Worm (Caenorhabditis elegans) whole organism, early embryonic: ENCODE results near the gene C39B10.5.

Source experiments
- B0310.2 ChIP-seq: sonication (generic microtip); optimal IDR thresholded peaks from 2 replicates; lab custom pipeline; 2016; ENCODE audit warnings: mild to moderate bottlenecking, missing genetic modification characterization, missing compliant biosample characterization
- F13C5.2 ChIP-seq: sonication (generic microtip); optimal IDR thresholded peaks from 2 replicates; lab custom pipeline; 2017; ENCODE audit warnings: mild to moderate bottlenecking, missing genetic modification characterization, inconsistent platforms, missing compliant biosample characterization
- aly-1 ChIP-seq: sonication (generic microtip); optimal IDR thresholded peaks from 2 replicates; lab custom pipeline; 2016; ENCODE audit warnings: missing genetic modification characterization, missing compliant biosample characterization
- ama-1 ChIP-seq: fragments of 150-350 bp; optimal IDR thresholded peaks from 2 replicates; lab custom pipeline; 2014
- ceh-13 ChIP-seq: fragments of 200-800 bp; sonication (Bioruptor generic); optimal IDR thresholded peaks from 2 replicates; lab custom pipeline; 2018; ENCODE audit warnings: mild to moderate bottlenecking, missing genetic modification characterization, missing compliant biosample characterization
- ceh-36 ChIP-seq: sonication (generic microtip); optimal IDR thresholded peaks from 2 replicates; lab custom pipeline; 2016; ENCODE audit warnings: missing genetic modification characterization, inconsistent platforms, missing compliant biosample characterization
- ets-7 ChIP-seq: sonication (generic microtip); optimal IDR thresholded peaks from 2 replicates; lab custom pipeline; 2016; ENCODE audit warnings: missing genotype, missing genetic modification characterization, missing compliant biosample characterization
- flt-1 ChIP-seq: fragments of 200-800 bp; sonication (Bioruptor generic); IDR thresholded peaks from 2 replicates; pipeline ENCODE4 v1.3.6; 2022; ENCODE audit warnings: missing genetic modification characterization, missing compliant biosample characterization
- hmbx-1 ChIP-seq: sonication (generic microtip); optimal IDR thresholded peaks from 2 replicates; lab custom pipeline; 2016; ENCODE audit warnings: mild to moderate bottlenecking, missing genetic modification characterization, missing compliant biosample characterization
- hmg-4 ChIP-seq: fragments of 200-800 bp; sonication (Bioruptor generic); optimal IDR thresholded peaks from 2 replicates; lab custom pipeline; 2018; ENCODE audit warnings: mild to moderate bottlenecking, missing genetic modification characterization, missing compliant biosample characterization
- hnd-1 ChIP-seq: sonication (generic microtip); optimal IDR thresholded peaks from 2 replicates; lab custom pipeline; 2016; ENCODE audit warnings: missing genetic modification characterization, missing compliant biosample characterization
- pes-1 ChIP-seq: fragments of 200-800 bp; sonication (Bioruptor generic); IDR thresholded peaks from 2 replicates; pipeline ENCODE4 v1.3.6; 2022; ENCODE audit warnings: missing genetic modification reagents, missing genetic modification characterization, missing compliant biosample characterization
- scrt-1 ChIP-seq: fragments of 200-800 bp; sonication (Bioruptor generic); IDR thresholded peaks from 2 replicates; pipeline ENCODE4 v1.3.6; 2022; ENCODE audit warnings: missing genetic modification characterization, missing compliant biosample characterization
- sea-1 ChIP-seq: fragments of 200-800 bp; sonication (Bioruptor generic); conservative IDR thresholded peaks from 2 replicates; pipeline ENCODE4 v1.3.6; 2022; ENCODE audit warnings: missing genetic modification characterization, missing compliant biosample characterization
- tbx-11 ChIP-seq: fragments of 200-800 bp; sonication (Bioruptor generic); IDR thresholded peaks from 2 replicates; pipeline ENCODE4 v1.3.6; 2022; ENCODE audit warnings: missing genetic modification characterization, missing compliant biosample characterization
- tbx-37 ChIP-seq: fragments of 200-800 bp; sonication (Bioruptor generic); conservative IDR thresholded peaks from 2 replicates; pipeline ENCODE4 v1.3.6; 2022; ENCODE audit warnings: missing genetic modification reagents, missing genetic modification characterization, missing compliant biosample characterization
- tra-4 ChIP-seq: sonication (generic microtip); optimal IDR thresholded peaks from 2 replicates; lab custom pipeline; 2017; ENCODE audit warnings: missing genetic modification characterization, missing compliant biosample characterization

The C39B10.5 gene

DNA sequence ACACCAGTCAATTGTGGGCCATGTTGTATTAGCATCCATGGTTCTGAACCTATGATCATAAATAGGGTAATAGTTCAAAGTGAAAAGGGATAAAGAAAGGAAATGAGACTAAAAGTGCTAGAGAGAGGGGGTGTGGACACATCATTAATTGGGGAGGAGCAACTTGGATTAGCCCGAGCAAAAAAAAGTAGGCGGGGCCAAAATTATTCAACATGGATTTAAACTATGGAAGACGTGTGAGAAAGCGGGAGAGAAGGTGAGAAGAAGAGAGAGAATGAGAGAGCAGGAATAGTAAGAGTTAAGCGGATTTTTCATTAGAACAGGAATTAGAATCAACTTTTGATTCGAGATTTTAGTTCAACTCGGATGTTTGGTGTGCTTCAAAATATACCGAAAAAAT, 16.4 kb downstream of the C39B10.5 start, which contains the start of gene C39B10.1:
Gene C39B10.1, minus strand, starts transcription at position 101 of the 400 bp plus-strand sequence.
- TF ChIP-seq hnd-1 (tag; lab: Kevin White, UChicago), result no peak
- no peak for TF ChIP-seq B0310.2 (tag; lab: Kevin White, UChicago)
- TF ChIP-seq tbx-11, result no peak
- TF ChIP-seq hmbx-1 (tag; lab: Kevin White, UChicago), result no peak
- TF ChIP-seq ceh-13 (GFP tag; lab: Kevin White, UChicago), result no peak
- no peak for TF ChIP-seq tra-4
- TF ChIP-seq ceh-36 (tag; lab: Kevin White, UChicago), result no peak
- no peak for TF ChIP-seq tbx-37 (GFP tag; lab: Robert Waterston, UW)
- no peak for TF ChIP-seq F13C5.2 (tag; lab: Kevin White, UChicago)
- no peak for TF ChIP-seq scrt-1 (GFP tag; lab: Robert Waterston, UW)
- no peak for TF ChIP-seq ama-1
- no peak for TF ChIP-seq flt-1
- no peak for TF ChIP-seq ets-7 (tag; lab: Kevin White, UChicago)

DNA sequence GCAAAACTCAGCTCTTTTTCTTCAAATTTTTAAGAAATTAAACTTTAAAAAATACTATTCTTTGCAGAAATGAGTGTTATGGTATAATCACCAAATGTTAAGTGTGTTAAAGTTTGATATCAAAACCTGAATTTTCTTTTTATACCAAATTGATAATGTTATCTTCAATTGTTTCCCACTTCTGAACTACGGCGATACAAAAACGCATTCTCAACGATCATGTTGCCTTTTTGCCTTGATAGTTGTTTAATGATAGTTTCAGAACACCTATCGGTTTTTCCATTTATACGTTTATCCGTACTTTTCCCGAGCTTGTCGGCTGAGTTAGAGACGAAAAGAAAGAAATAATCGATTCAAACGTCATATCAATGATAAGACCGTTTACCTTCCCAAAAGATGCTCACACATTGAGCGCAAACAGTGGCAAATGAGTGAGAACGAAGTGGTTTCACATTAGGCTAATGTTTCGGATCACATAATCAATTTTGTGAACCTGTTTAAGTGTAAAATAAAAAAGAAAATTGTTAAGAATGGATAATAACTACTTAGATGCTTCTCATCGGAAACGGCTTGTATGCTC, 27.9 kb downstream of the C39B10.5 start, which contains the start of gene elt-4:
Gene elt-4, plus strand, starts transcription at position 530 of the 580 bp plus-strand sequence.
- TF ChIP-seq B0310.2 (tag; lab: Kevin White, UChicago) (no peak), hmbx-1 (tag; lab: Kevin White, UChicago) (no peak), tra-4 (no peak), ama-1 (no peak), tbx-11 (no peak), ceh-36 (tag; lab: Kevin White, UChicago) (no peak), pes-1 (GFP tag; lab: Robert Waterston, UW) (no peak), scrt-1 (GFP tag; lab: Robert Waterston, UW) (no peak), ceh-13 (GFP tag; lab: Kevin White, UChicago) (no peak), hnd-1 (tag; lab: Kevin White, UChicago) (no peak), aly-1 (tag; lab: Kevin White, UChicago) (no peak), hmg-4 (GFP tag; lab: Kevin White, UChicago) (no peak), sea-1 (GFP tag; lab: Robert Waterston, UW) (no peak), tbx-37 (GFP tag; lab: Robert Waterston, UW) (no peak), F13C5.2 (tag; lab: Kevin White, UChicago) (no peak)

DNA sequence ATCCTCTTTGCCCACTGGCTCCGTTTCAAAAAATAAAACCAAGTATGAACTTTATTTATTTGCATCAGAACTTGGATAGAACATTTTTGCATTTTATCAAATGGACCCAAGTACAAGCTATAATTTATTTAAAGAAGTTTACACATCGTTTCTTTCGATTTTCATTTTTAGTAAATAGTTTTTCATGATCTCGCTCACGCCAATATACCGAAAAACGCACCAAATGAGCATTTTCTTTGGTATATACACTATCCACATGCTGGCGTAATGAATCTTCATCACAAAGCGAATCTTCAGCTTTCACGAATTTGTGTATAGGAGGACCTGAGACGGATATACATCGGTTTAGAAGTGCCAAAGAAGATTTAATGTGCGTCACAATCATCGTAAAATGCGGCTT, 29.4 kb downstream of the C39B10.5 start, which contains the start of gene C39B10.7:
Gene C39B10.7, plus strand, starts transcription at position 301 of the 400 bp plus-strand sequence.
- no peak for TF ChIP-seq tbx-11
- TF ChIP-seq B0310.2 (tag; lab: Kevin White, UChicago), result no peak
- TF ChIP-seq scrt-1 (GFP tag; lab: Robert Waterston, UW), result no peak
- no peak for TF ChIP-seq ets-7 (tag; lab: Kevin White, UChicago)
- TF ChIP-seq sea-1 (GFP tag; lab: Robert Waterston, UW), result no peak
- TF ChIP-seq aly-1 (tag; lab: Kevin White, UChicago), result no peak
- TF ChIP-seq flt-1, result no peak
- no peak for TF ChIP-seq ama-1
- TF ChIP-seq hnd-1 (tag; lab: Kevin White, UChicago), result no peak
- no peak for TF ChIP-seq pes-1 (GFP tag; lab: Robert Waterston, UW)
- no peak for TF ChIP-seq tra-4
- no peak for TF ChIP-seq hmbx-1 (tag; lab: Kevin White, UChicago)
- no peak for TF ChIP-seq hmg-4 (GFP tag; lab: Kevin White, UChicago)
- TF ChIP-seq ceh-13 (GFP tag; lab: Kevin White, UChicago), result no peak
- no peak for TF ChIP-seq ceh-36 (tag; lab: Kevin White, UChicago)
- no peak for TF ChIP-seq tbx-37 (GFP tag; lab: Robert Waterston, UW)

DNA sequence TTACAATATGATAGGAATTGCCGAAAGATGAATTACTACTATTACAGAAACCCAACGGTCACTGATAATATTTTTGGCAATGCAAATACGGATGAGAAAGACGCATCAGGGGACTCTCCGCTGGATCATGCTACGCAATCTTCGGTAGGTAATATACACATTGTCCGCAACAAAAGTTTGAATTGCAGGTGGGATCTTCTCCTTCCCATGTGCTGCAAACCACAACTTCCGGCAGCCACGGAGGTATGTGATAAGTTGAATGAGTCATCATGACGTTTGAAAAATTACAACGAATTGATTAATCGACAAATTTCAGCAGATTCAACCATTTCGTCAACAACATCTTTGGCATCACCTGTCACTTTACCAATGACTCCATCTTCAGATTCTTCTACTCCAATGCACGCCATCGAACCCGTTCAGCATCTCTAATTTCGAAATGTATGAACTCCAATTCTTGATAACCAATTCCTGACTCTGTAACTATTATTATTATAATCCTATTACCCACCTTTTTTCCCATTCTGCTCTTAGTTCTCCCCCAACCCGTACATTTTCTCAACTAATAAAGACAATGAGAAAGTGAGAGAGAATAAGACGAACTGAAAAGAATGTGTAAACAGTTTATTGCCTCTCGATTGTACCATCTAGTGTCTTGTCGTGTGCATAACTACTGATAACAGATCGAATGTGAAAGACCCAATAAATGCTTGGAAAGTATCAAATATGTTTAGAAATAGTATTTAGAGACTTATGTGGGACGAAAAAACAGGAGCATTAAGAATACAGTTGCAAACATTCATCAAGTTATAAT, 30.2 kb downstream of the C39B10.5 start:
- TF ChIP-seq aly-1 (tag; lab: Kevin White, UChicago) (no peak), tbx-37 (GFP tag; lab: Robert Waterston, UW) (no peak), flt-1 (no peak), hmg-4 (GFP tag; lab: Kevin White, UChicago) (no peak), F13C5.2 (tag; lab: Kevin White, UChicago) (no peak), hmbx-1 (tag; lab: Kevin White, UChicago) (no peak), pes-1 (GFP tag; lab: Robert Waterston, UW) (no peak), ceh-36 (tag; lab: Kevin White, UChicago) (no peak), tra-4 (no peak), ama-1 (no peak)

DNA sequence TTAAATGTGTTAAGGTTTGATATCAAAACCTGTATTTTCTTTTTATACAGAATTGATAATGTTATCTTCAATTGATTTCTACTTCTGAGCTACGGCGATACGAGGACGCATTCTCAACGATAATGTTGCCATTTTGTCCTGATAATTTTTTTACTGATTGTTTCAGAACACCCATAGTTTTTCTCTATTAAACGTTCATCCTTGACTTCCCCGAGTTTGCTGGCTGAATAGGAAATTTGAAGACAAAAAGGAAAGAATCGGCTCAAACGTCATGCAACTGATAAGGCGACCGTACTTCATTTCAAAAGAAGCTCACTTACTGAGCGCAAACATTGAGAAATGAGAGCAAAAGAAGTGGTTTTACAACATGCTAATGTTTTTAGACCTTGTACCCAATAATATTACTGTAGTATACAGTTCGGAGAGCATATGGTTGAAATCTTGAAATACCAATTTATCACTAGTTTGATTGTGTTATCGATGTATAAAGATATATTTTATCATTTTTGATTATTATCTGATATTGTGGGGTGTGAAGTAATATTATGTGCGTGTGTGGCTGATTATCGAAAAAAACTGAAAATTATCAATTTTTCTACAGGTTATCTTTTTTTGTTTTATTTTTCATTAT, 32.1 kb downstream of the C39B10.5 start:
- TF ChIP-seq hnd-1 (tag; lab: Kevin White, UChicago) (no peak), F13C5.2 (tag; lab: Kevin White, UChicago) (no peak), ceh-36 (tag; lab: Kevin White, UChicago) (no peak), ama-1 (no peak), pes-1 (GFP tag; lab: Robert Waterston, UW) (no peak), B0310.2 (tag; lab: Kevin White, UChicago) (no peak), ceh-13 (GFP tag; lab: Kevin White, UChicago) (no peak), aly-1 (tag; lab: Kevin White, UChicago) (no peak), flt-1 (no peak), tbx-11 (no peak), hmbx-1 (tag; lab: Kevin White, UChicago) (no peak), scrt-1 (GFP tag; lab: Robert Waterston, UW) (no peak), sea-1 (GFP tag; lab: Robert Waterston, UW) (no peak), hmg-4 (GFP tag; lab: Kevin White, UChicago) (no peak), tbx-37 (GFP tag; lab: Robert Waterston, UW) (no peak), ets-7 (tag; lab: Kevin White, UChicago) (no peak), tra-4 (no peak)
